Worm (Caenorhabditis elegans) whole organism, mixed stage, embryonic: ENCODE data around the gene oac-1.

ENCODE experiments used
- M03D4.4 ChIP-seq: sonication (generic microtip); optimal IDR thresholded peaks from 2 replicates; lab custom pipeline; 2017; ENCODE audit warnings: mild to moderate bottlenecking, missing genetic modification characterization, missing compliant biosample characterization
- bed-3 ChIP-seq: fragments of 200-800 bp; sonication (Bioruptor generic); optimal IDR thresholded peaks from 3 replicates; lab custom pipeline; 2018; ENCODE audit warnings: mild to moderate bottlenecking, missing genetic modification characterization, moderate library complexity, missing compliant biosample characterization
- ceh-39 ChIP-seq: fragments of 150-350 bp; optimal IDR thresholded peaks from 2 replicates; lab custom pipeline; 2014; ENCODE audit warnings: missing biosample characterization, missing genetic modification characterization
- ceh-43 ChIP-seq: fragments of 200-800 bp; sonication (Bioruptor generic); optimal IDR thresholded peaks from 2 replicates; lab custom pipeline; 2018; ENCODE audit warnings: mild to moderate bottlenecking, missing genetic modification characterization, moderate library complexity, missing compliant biosample characterization
- ceh-83 ChIP-seq: fragments of 200-800 bp; sonication (Bioruptor generic); optimal IDR thresholded peaks from 2 replicates; lab custom pipeline; 2018; ENCODE audit warnings: mild to moderate bottlenecking, missing genetic modification characterization, missing compliant biosample characterization
- ces-1 ChIP-seq: fragments of 150-350 bp; optimal IDR thresholded peaks from 2 replicates; lab custom pipeline; 2014; ENCODE audit warnings: missing biosample characterization, missing genetic modification reagents, missing genetic modification characterization
- cnd-1 ChIP-seq: fragments of 200-800 bp; sonication (Bioruptor generic); optimal IDR thresholded peaks from 2 replicates; lab custom pipeline; 2018; ENCODE audit warnings: mild to moderate bottlenecking, missing genetic modification characterization, missing compliant biosample characterization
- drap-1 ChIP-seq: fragments of 200-800 bp; sonication (Bioruptor generic); optimal IDR thresholded peaks from 3 replicates; lab custom pipeline; 2018; ENCODE audit warnings: mild to moderate bottlenecking, missing genetic modification characterization, missing compliant biosample characterization
- elt-1 ChIP-seq: sonication (generic microtip); optimal IDR thresholded peaks from 2 replicates; lab custom pipeline; 2017; ENCODE audit warnings: missing genetic modification characterization, mild to moderate bottlenecking, missing compliant biosample characterization, antibody characterized with exemption, moderate library complexity, borderline replicate concordance; ENCODE audit not compliant: insufficient read depth
- elt-3 ChIP-seq: fragments of 150-350 bp; optimal IDR thresholded peaks from 2 replicates; lab custom pipeline; 2014; ENCODE audit warnings: missing biosample characterization, missing genetic modification characterization
- flh-1 ChIP-seq: fragments of 200-800 bp; sonication (Bioruptor generic); optimal IDR thresholded peaks from 2 replicates; lab custom pipeline; 2018; ENCODE audit warnings: mild to moderate bottlenecking, missing genetic modification characterization, moderate library complexity, missing compliant biosample characterization
- hlh-1 ChIP-seq: fragments of 150-350 bp; optimal IDR thresholded peaks from 2 replicates; lab custom pipeline; 2014; ENCODE audit warnings: missing biosample characterization, missing genetic modification reagents, missing genetic modification characterization
- lin-13 ChIP-seq: fragments of 150-350 bp; optimal IDR thresholded peaks from 2 replicates; lab custom pipeline; 2014; ENCODE audit warnings: missing biosample characterization, missing genetic modification characterization
- lsy-2 ChIP-seq: fragments of 150-350 bp; optimal IDR thresholded peaks from 2 replicates; lab custom pipeline; 2014; ENCODE audit warnings: missing biosample characterization, missing genetic modification characterization
- mab-5 ChIP-seq: fragments of 150-350 bp; optimal IDR thresholded peaks from 2 replicates; lab custom pipeline; 2014; ENCODE audit warnings: missing biosample characterization, missing genetic modification characterization
- mls-2 ChIP-seq: sonication (generic microtip); optimal IDR thresholded peaks from 2 replicates; lab custom pipeline; 2016; ENCODE audit warnings: mild to moderate bottlenecking, missing genetic modification characterization, moderate library complexity, missing compliant biosample characterization
- nhr-12 ChIP-seq: fragments of 150-350 bp; optimal IDR thresholded peaks from 2 replicates; lab custom pipeline; 2014; ENCODE audit warnings: missing biosample characterization, missing genetic modification characterization
- nhr-237 ChIP-seq: fragments of 150-350 bp; optimal IDR thresholded peaks from 2 replicates; lab custom pipeline; 2014; ENCODE audit warnings: missing biosample characterization, missing genetic modification characterization
- nhr-76 ChIP-seq: sonication (generic microtip); optimal IDR thresholded peaks from 2 replicates; lab custom pipeline; 2017; ENCODE audit warnings: missing biosample characterization, missing genetic modification characterization
- pha-4 ChIP-seq: fragments of 150-350 bp; optimal IDR thresholded peaks from 2 replicates; lab custom pipeline; 2018; ENCODE audit warnings: missing biosample characterization, missing genetic modification reagents, missing genetic modification characterization
- sem-2 ChIP-seq: fragments of 200-800 bp; sonication (Bioruptor generic); optimal IDR thresholded peaks from 2 replicates; lab custom pipeline; 2018; ENCODE audit warnings: mild to moderate bottlenecking, missing genetic modification characterization, missing compliant biosample characterization
- snpc-4 ChIP-seq: fragments of 150-350 bp; optimal IDR thresholded peaks from 2 replicates; lab custom pipeline; 2014; ENCODE audit warnings: missing biosample characterization, missing genetic modification characterization
- sptf-1 ChIP-seq: sonication (generic microtip); optimal IDR thresholded peaks from 2 replicates; lab custom pipeline; 2017; ENCODE audit warnings: mild to moderate bottlenecking, missing genetic modification characterization, moderate library complexity, missing compliant biosample characterization
- tbx-8 ChIP-seq: fragments of 200-800 bp; sonication (Bioruptor generic); optimal IDR thresholded peaks from 2 replicates; lab custom pipeline; 2018; ENCODE audit warnings: mild to moderate bottlenecking, missing genetic modification characterization, moderate library complexity, missing compliant biosample characterization
- unc-120 ChIP-seq: sonication (generic microtip); optimal IDR thresholded peaks from 2 replicates; lab custom pipeline; 2017; ENCODE audit warnings: missing genetic modification characterization, missing compliant biosample characterization; ENCODE audit not compliant: poor library complexity, severe bottlenecking
- unc-39 ChIP-seq: fragments of 150-350 bp; optimal IDR thresholded peaks from 2 replicates; lab custom pipeline; 2014; ENCODE audit warnings: missing biosample characterization, missing genetic modification characterization
- unc-62 ChIP-seq: fragments of 150-350 bp; optimal IDR thresholded peaks from 2 replicates; lab custom pipeline; 2014; ENCODE audit warnings: missing biosample characterization, missing genetic modification reagents, missing genetic modification characterization
- zip-8 ChIP-seq: fragments of 150-350 bp; optimal IDR thresholded peaks from 2 replicates; lab custom pipeline; 2014; ENCODE audit warnings: missing biosample characterization, missing genetic modification characterization
- ztf-11 ChIP-seq: fragments of 150-350 bp; optimal IDR thresholded peaks from 2 replicates; lab custom pipeline; 2014; ENCODE audit warnings: missing biosample characterization, missing genetic modification characterization

oac-1 gene

ce11 chrV:19520597-19521322 is 35.0 kb downstream of the oac-1 start:
- TF ChIP-seq ceh-43 (GFP tag; lab: Kevin White, UChicago) (no peak), mab-5 (tag; lab: Kevin White, UChicago) (no peak), elt-3 (tag; lab: Kevin White, UChicago) (no peak), elt-1 (tag; lab: Kevin White, UChicago) (no peak), unc-62 (GFP tag; lab: Kevin White, UChicago) (no peak)

DNA sequence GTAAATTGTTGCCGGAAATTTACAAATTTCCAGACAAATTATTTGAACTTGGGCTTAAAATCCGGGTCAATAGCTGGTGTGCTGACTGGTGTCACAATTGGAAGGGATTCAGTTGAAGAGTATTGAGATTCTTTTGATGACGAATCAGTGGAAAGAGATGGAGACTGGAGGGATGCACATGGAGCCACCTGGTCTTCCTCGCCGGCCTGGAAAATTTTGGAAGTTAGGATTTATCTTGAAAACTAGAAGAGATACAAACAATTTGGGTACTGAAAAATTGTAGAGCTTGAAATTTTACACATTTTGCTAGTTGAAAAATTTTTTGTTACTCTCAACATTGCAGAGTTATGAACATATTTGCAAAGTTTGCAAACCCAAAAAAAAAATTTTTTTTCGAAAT is 35.6 kb downstream of the oac-1 start:
- TF ChIP-seq mls-2 (tag; lab: Kevin White, UChicago): no peak
- no peak for TF ChIP-seq pha-4
- TF ChIP-seq ztf-11 (tag; lab: Kevin White, UChicago): no peak
- TF ChIP-seq nhr-12 (tag; lab: Kevin White, UChicago): no peak
- no peak for TF ChIP-seq nhr-76 (tag; lab: Kevin White, UChicago)
- TF ChIP-seq drap-1: no peak
- TF ChIP-seq cnd-1 (tag; lab: Kevin White, UChicago): no peak
- no peak for TF ChIP-seq lin-13 (tag; lab: Kevin White, UChicago)
- TF ChIP-seq flh-1 (GFP tag; lab: Kevin White, UChicago): no peak
- no peak for TF ChIP-seq ceh-83 (GFP tag; lab: Kevin White, UChicago)
- TF ChIP-seq elt-3 (tag; lab: Kevin White, UChicago): no peak
- TF ChIP-seq tbx-8: no peak
- no peak for TF ChIP-seq elt-1 (tag; lab: Kevin White, UChicago)
- no peak for TF ChIP-seq mab-5 (tag; lab: Kevin White, UChicago)
- TF ChIP-seq lsy-2: no peak
- TF ChIP-seq ces-1 (GFP tag; lab: Kevin White, UChicago): no peak
- TF ChIP-seq M03D4.4 (tag; lab: Kevin White, UChicago): no peak
- no peak for TF ChIP-seq unc-39
- TF ChIP-seq bed-3 (GFP tag; lab: Kevin White, UChicago): no peak
- no peak for TF ChIP-seq snpc-4 (tag; lab: Kevin White, UChicago)
- TF ChIP-seq, all 35 proteins: peak for 0

DNA sequence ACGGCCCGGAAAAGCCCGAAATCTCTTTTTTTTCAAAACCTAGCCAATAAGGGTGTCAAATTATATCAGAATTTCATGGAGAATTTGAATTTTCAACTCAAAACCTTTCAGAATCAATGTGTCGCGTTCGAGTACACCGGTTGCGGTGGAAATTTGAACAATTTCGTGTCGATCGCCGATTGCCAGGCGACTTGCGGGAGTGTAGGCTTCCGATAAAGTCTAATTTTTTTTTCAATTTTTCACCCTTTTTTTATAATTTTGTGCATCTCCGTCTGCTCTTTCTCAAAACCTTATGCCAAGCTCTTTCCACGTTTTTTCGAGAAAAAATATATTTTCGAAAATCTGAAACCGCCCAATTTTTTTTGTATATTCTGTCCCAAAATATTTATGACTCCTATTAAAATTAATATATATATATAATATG is 36.2 kb downstream of the oac-1 start:
- TF ChIP-seq hlh-1 (tag; lab: Kevin White, UChicago) (no peak), M03D4.4 (tag; lab: Kevin White, UChicago) (no peak), sptf-1 (tag; lab: Kevin White, UChicago) (no peak), bed-3 (GFP tag; lab: Kevin White, UChicago) (no peak), sem-2 (GFP tag; lab: Kevin White, UChicago) (no peak), ztf-11 (tag; lab: Kevin White, UChicago) (no peak), lsy-2 (no peak), nhr-12 (tag; lab: Kevin White, UChicago) (no peak), lin-13 (tag; lab: Kevin White, UChicago) (no peak), ceh-39 (tag; lab: Kevin White, UChicago) (no peak), cnd-1 (tag; lab: Kevin White, UChicago) (no peak)

ce11 chrV:19518468-19519168 is 37.2 kb downstream of the oac-1 start:
- TF ChIP-seq ceh-43 (GFP tag; lab: Kevin White, UChicago): no peak
- no peak for TF ChIP-seq sem-2 (GFP tag; lab: Kevin White, UChicago)
- TF ChIP-seq nhr-237 (tag; lab: Kevin White, UChicago): no peak
- TF ChIP-seq bed-3 (GFP tag; lab: Kevin White, UChicago): no peak
- TF ChIP-seq cnd-1 (tag; lab: Kevin White, UChicago): no peak
- no peak for TF ChIP-seq lsy-2
- TF ChIP-seq mab-5 (tag; lab: Kevin White, UChicago): no peak
- TF ChIP-seq unc-62 (GFP tag; lab: Kevin White, UChicago): no peak
- no peak for TF ChIP-seq unc-39
- no peak for TF ChIP-seq M03D4.4 (tag; lab: Kevin White, UChicago)
- no peak for TF ChIP-seq ceh-39 (tag; lab: Kevin White, UChicago)
- TF ChIP-seq unc-120 (tag; lab: Kevin White, UChicago): no peak
- TF ChIP-seq zip-8 (tag; lab: Kevin White, UChicago): no peak
